Fruit fly (Drosophila melanogaster): ENCODE data around the gene CG8814.

Gene CG8814

DNA sequence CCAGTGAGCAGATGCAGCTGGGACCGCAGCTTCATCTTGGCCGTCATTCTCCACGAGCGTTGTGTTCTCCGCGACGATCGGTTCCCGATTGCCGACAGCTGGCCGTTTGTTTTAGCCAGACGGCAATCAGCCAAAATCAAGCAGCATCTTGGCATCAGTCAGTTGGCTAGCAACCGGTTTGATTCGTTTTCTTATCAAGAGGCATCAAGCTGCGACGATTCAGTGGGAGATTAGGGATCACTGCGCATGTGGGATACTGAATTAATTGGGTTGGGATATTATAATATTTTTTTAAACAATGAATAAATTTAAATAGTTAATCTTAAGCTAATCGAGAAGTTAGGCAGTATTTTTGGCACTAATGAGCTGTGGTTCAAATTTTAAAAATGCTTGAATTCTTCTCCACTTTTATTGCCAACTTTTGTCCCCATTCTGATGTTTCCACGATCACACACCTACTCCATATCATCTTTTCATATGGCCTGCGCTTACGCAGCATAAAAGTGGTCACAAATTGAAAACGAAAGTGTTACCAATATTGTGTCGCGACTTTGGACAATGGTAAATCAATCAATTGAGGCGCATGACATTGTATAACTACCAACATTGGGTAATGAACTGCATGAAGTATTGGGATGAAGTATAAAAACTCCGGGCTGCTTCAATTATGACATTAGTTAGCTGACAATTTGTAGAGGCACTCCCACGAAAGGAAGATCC is 36.8 kb upstream of the CG8814 start, which contains the start of the genes CG3119 and Cpr23B:
Gene CG3119 (minus strand): TSS at position 92 of the 720 bp plus-strand sequence.
Gene Cpr23B (plus strand): TSS at position 670 of the 720 bp plus-strand sequence.
- TF ChIP-seq CG8301 (tag; optimal IDR thresholded peaks at IDR 0.05) (no peak), Pif1B (GFP tag; optimal IDR thresholded peaks at IDR 0.05) (no peak), CG14655 (GFP tag; optimal IDR thresholded peaks at IDR 0.05) (no peak), CG34367 (tag; optimal IDR thresholded peaks at IDR 0.05) (no peak), CG12605 (GFP tag; IDR thresholded peaks at IDR 0.05) (no peak)

DNA sequence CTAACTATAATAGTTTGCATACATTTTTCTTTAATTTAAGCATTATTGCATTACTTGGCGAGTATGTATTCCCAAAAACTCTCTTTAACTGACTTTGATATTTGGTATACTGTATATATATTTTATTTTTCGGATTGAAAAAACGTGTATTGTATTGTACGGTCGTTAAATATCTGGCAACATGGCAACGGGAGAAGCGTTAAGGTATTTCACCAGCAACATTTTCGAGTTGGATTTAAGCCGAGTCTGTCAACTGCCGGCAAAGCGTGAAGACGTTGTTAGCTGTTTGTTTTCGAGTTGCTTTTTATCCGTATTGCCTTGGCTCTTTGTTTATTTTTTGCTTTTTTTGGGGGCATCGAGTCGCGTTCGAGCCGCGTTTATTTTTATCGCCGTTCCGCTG is 34.8 kb upstream of the CG8814 start, which contains the start of gene CG2975:
Gene CG2975 (plus strand): TSS at position 275 of the 400 bp plus-strand sequence.
- TF ChIP-seq Pif1B (GFP tag; optimal IDR thresholded peaks at IDR 0.05): no peak
- TF ChIP-seq CG14655 (GFP tag; optimal IDR thresholded peaks at IDR 0.05): no peak
- no peak for TF ChIP-seq CG32121 (GFP tag; IDR thresholded peaks at IDR 0.05)
- no peak for TF ChIP-seq CG8159 (tag; optimal IDR thresholded peaks at IDR 0.05)
- TF ChIP-seq CG34367 (tag; optimal IDR thresholded peaks at IDR 0.05): no peak
- TF ChIP-seq Pif1A (GFP tag; optimal IDR thresholded peaks at IDR 0.05): no peak
- TF ChIP-seq fd96Ca (GFP tag; IDR thresholded peaks at IDR 0.05): no peak
- no peak for TF ChIP-seq CG9948 (tag; optimal IDR thresholded peaks at IDR 0.05)
- TF ChIP-seq CG12605 (GFP tag; IDR thresholded peaks at IDR 0.05): no peak
- no peak for TF ChIP-seq CG8301 (tag; optimal IDR thresholded peaks at IDR 0.05)
- no peak for TF ChIP-seq EcR (GFP tag; optimal IDR thresholded peaks at IDR 0.05)
- TF ChIP-seq gl (tag; optimal IDR thresholded peaks at IDR 0.05): no peak
- TF ChIP-seq CG13204 (GFP tag; optimal IDR thresholded peaks at IDR 0.05): no peak

DNA sequence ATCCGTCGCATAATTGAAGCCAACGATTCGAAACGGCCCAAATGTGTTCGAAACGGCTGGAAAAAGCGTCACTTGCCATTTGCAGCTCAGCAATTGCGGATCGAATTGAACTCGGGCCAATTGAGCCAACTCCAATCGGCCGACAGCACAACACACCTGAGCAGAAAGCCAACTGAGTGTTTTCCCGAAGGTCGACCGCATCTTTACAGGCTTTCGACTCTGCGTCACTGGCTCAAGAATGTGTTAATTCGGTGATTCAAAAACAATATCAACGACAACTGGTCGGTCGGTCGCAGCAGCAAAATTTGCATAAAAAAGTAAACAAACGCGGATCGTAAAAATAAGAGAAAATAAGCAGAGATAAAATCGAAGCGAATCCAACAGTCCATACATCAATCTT is 34.4 kb upstream of the CG8814 start:
- TF ChIP-seq EcR (GFP tag; optimal IDR thresholded peaks at IDR 0.05) (peak; percentile 19), Ets98B (GFP tag; IDR thresholded peaks at IDR 0.05) (no peak), CG4496 (GFP tag; IDR thresholded peaks at IDR 0.05) (no peak), CG14655 (GFP tag; optimal IDR thresholded peaks at IDR 0.05) (no peak)

DNA sequence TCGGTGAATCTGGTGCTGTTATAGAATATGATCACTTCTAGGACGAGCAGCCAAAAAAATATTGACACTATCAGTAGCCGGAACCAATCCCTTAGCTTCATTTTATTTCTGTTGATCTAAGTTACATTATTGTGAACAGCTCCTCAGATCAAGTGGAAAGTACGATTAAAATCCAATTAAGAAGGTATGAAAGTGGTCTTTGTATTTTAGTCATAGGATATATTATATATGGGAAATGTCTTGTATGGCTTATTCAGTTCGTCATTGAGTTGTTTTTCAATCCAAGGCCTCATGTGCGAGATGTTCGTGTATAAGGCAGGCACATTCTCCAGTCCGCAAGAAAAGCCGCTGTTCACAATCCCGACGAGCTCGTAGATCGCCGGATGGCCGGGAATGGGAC is 30.3 kb upstream of the CG8814 start, which contains the start of gene CG18558:
Gene CG18558 (minus strand): TSS at position 101 of the 400 bp plus-strand sequence.
- TF ChIP-seq CG8301 (tag; optimal IDR thresholded peaks at IDR 0.05) (no peak), fd96Ca (GFP tag; IDR thresholded peaks at IDR 0.05) (no peak), CG9948 (tag; optimal IDR thresholded peaks at IDR 0.05) (no peak), Snoo (tag; optimal IDR thresholded peaks at IDR 0.05) (no peak), D1 (tag; optimal IDR thresholded peaks at IDR 0.05) (no peak), gl (tag; optimal IDR thresholded peaks at IDR 0.05) (no peak), Pif1A (GFP tag; optimal IDR thresholded peaks at IDR 0.05) (no peak), CG17806 (tag; optimal IDR thresholded peaks at IDR 0.05) (no peak), CG14655 (GFP tag; optimal IDR thresholded peaks at IDR 0.05) (no peak), CG32121 (GFP tag; IDR thresholded peaks at IDR 0.05) (no peak), Pif1B (GFP tag; optimal IDR thresholded peaks at IDR 0.05) (no peak), CG13204 (GFP tag; optimal IDR thresholded peaks at IDR 0.05) (no peak), CG34367 (tag; optimal IDR thresholded peaks at IDR 0.05) (no peak), CG8159 (tag; optimal IDR thresholded peaks at IDR 0.05) (no peak), EcR (GFP tag; optimal IDR thresholded peaks at IDR 0.05) (no peak), Ets98B (GFP tag; IDR thresholded peaks at IDR 0.05) (no peak), CG4496 (GFP tag; IDR thresholded peaks at IDR 0.05) (no peak), CG15710 (tag; optimal IDR thresholded peaks at IDR 0.05) (no peak), CG10348 (GFP tag; IDR thresholded peaks at IDR 0.05) (no peak), CG12605 (GFP tag; IDR thresholded peaks at IDR 0.05) (no peak)

DNA sequence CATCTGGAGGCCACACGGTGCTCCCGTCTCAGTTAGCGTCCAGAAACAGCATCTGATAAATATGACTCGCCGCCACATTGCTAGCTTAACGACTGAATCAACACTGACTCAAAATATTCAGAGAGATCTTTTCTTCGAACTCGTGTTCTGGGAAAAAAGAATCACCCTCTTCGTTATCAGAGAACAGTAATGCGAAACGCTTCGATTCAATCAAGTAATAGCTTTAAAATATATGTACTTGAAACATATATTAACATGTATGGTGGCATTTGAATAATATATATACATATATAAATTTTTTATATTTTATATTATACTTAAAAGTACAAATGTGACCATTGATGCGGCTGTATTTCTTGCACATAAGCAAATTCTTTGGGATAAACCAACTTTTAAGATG is 29.1 kb upstream of the CG8814 start, which contains the start of gene CG18557:
Gene CG18557 (minus strand): TSS at position 101 of the 400 bp plus-strand sequence.
- TF ChIP-seq Pif1B (GFP tag; optimal IDR thresholded peaks at IDR 0.05) (no peak), gl (tag; optimal IDR thresholded peaks at IDR 0.05) (no peak), Ets98B (GFP tag; IDR thresholded peaks at IDR 0.05) (no peak)

DNA sequence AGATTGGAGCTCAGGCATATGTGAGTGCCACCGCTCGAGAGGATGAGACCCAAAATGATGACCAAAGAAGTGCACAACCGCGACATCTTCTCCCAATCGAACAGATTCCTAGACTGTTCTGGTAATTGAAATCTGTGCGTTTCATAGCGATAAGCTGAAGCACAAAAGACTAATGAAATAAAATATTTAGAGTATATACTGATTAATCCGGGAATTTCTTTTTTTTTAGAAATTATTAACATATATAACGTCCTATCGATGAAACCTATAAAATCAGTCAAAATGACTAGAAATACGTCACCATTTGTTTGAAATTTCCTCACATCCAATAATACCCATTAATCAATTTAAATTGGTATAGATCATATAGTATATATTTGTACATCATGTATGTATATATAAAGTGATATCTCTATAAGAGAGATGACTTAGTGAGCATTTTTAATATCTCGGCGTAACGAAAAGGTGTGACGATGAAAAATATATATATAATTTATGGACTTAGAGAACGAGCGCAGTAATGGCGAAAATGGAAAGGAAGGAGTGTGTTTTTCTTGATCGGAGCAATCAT is 27.5 kb upstream of the CG8814 start, which contains the start of the genes CG3117 and CG2983:
Gene CG3117 (minus strand): TSS at position 101 of the 571 bp plus-strand sequence.
Gene CG2983 (plus strand): TSS at position 521 of the 571 bp plus-strand sequence.
- TF ChIP-seq rn (GFP tag; IDR thresholded peaks at IDR 0.05) (no peak), CG15710 (tag; optimal IDR thresholded peaks at IDR 0.05) (no peak), CG34367 (tag; optimal IDR thresholded peaks at IDR 0.05) (no peak), CG8159 (tag; optimal IDR thresholded peaks at IDR 0.05) (no peak), CG14655 (GFP tag; optimal IDR thresholded peaks at IDR 0.05) (no peak), EcR (GFP tag; optimal IDR thresholded peaks at IDR 0.05) (no peak), CG12605 (GFP tag; IDR thresholded peaks at IDR 0.05) (no peak), CG10348 (GFP tag; IDR thresholded peaks at IDR 0.05) (no peak), gl (tag; optimal IDR thresholded peaks at IDR 0.05) (no peak), CG9948 (tag; optimal IDR thresholded peaks at IDR 0.05) (no peak), fd96Ca (GFP tag; IDR thresholded peaks at IDR 0.05) (no peak), Pif1B (GFP tag; optimal IDR thresholded peaks at IDR 0.05) (no peak), CG8301 (tag; optimal IDR thresholded peaks at IDR 0.05) (no peak), Snoo (tag; optimal IDR thresholded peaks at IDR 0.05) (no peak), CG13204 (GFP tag; optimal IDR thresholded peaks at IDR 0.05) (no peak), Pif1A (GFP tag; optimal IDR thresholded peaks at IDR 0.05) (no peak), D1 (tag; optimal IDR thresholded peaks at IDR 0.05) (no peak), CG32121 (GFP tag; IDR thresholded peaks at IDR 0.05) (no peak), CG17806 (tag; optimal IDR thresholded peaks at IDR 0.05) (no peak)
